Worm (Caenorhabditis elegans) whole organism, mixed stage, embryonic: ENCODE results near the gene nspg-4.

Source experiments
- ceh-43 ChIP-seq: fragments of 200-800 bp; sonication (Bioruptor generic); optimal IDR thresholded peaks from 2 replicates; lab custom pipeline; 2018; ENCODE audit warnings: mild to moderate bottlenecking, missing genetic modification characterization, moderate library complexity, missing compliant biosample characterization
- ceh-83 ChIP-seq: fragments of 200-800 bp; sonication (Bioruptor generic); optimal IDR thresholded peaks from 2 replicates; lab custom pipeline; 2018; ENCODE audit warnings: mild to moderate bottlenecking, missing genetic modification characterization, missing compliant biosample characterization
- ces-1 ChIP-seq: fragments of 150-350 bp; optimal IDR thresholded peaks from 2 replicates; lab custom pipeline; 2014; ENCODE audit warnings: missing biosample characterization, missing genetic modification reagents, missing genetic modification characterization
- elt-1 ChIP-seq: sonication (generic microtip); optimal IDR thresholded peaks from 2 replicates; lab custom pipeline; 2017; ENCODE audit warnings: missing genetic modification characterization, mild to moderate bottlenecking, missing compliant biosample characterization, antibody characterized with exemption, moderate library complexity, borderline replicate concordance; ENCODE audit not compliant: insufficient read depth
- elt-3 ChIP-seq: fragments of 150-350 bp; optimal IDR thresholded peaks from 2 replicates; lab custom pipeline; 2014; ENCODE audit warnings: missing biosample characterization, missing genetic modification characterization
- flh-1 ChIP-seq: fragments of 200-800 bp; sonication (Bioruptor generic); optimal IDR thresholded peaks from 2 replicates; lab custom pipeline; 2018; ENCODE audit warnings: mild to moderate bottlenecking, missing genetic modification characterization, moderate library complexity, missing compliant biosample characterization
- ham-2 ChIP-seq: fragments of 200-800 bp; sonication (Bioruptor generic); optimal IDR thresholded peaks from 2 replicates; lab custom pipeline; 2018; ENCODE audit warnings: mild to moderate bottlenecking, missing genetic modification characterization, missing compliant biosample characterization
- hlh-1 ChIP-seq: fragments of 150-350 bp; optimal IDR thresholded peaks from 2 replicates; lab custom pipeline; 2014; ENCODE audit warnings: missing biosample characterization, missing genetic modification reagents, missing genetic modification characterization
- lin-13 ChIP-seq: fragments of 150-350 bp; optimal IDR thresholded peaks from 2 replicates; lab custom pipeline; 2014; ENCODE audit warnings: missing biosample characterization, missing genetic modification characterization
- lin-32 ChIP-seq: fragments of 200-800 bp; sonication (Bioruptor generic); optimal IDR thresholded peaks from 2 replicates; lab custom pipeline; 2018; ENCODE audit warnings: mild to moderate bottlenecking, missing genetic modification characterization, missing compliant biosample characterization
- mep-1 ChIP-seq: fragments of 150-350 bp; optimal IDR thresholded peaks from 2 replicates; lab custom pipeline; 2017; ENCODE audit warnings: missing biosample characterization, missing genetic modification reagents, missing genetic modification characterization, inconsistent platforms
- mls-2 ChIP-seq: sonication (generic microtip); optimal IDR thresholded peaks from 2 replicates; lab custom pipeline; 2016; ENCODE audit warnings: mild to moderate bottlenecking, missing genetic modification characterization, moderate library complexity, missing compliant biosample characterization
- pha-4 ChIP-seq: fragments of 150-350 bp; optimal IDR thresholded peaks from 2 replicates; lab custom pipeline; 2018; ENCODE audit warnings: missing biosample characterization, missing genetic modification reagents, missing genetic modification characterization
- unc-120 ChIP-seq: sonication (generic microtip); optimal IDR thresholded peaks from 2 replicates; lab custom pipeline; 2017; ENCODE audit warnings: missing genetic modification characterization, missing compliant biosample characterization; ENCODE audit not compliant: poor library complexity, severe bottlenecking
- unc-62 ChIP-seq: fragments of 150-350 bp; optimal IDR thresholded peaks from 2 replicates; lab custom pipeline; 2014; ENCODE audit warnings: missing biosample characterization, missing genetic modification reagents, missing genetic modification characterization

The nspg-4 gene

ce11 chrX:3306594-3307296 is 43.5 kb downstream of the nspg-4 start:
- TF ChIP-seq pha-4 (tag; lab: Kevin White, UChicago) (peak; percentile 53), lin-13 (tag; lab: Kevin White, UChicago) (no peak), elt-3 (tag; lab: Kevin White, UChicago) (no peak)

ce11 chrX:3304068-3304467 is 46.1 kb downstream of the nspg-4 start, which contains the start of gene F11D5.7:
F11D5.7 (plus strand) TSS chrX:3304368.
- TF ChIP-seq mep-1 = no peak
- no peak for TF ChIP-seq unc-62 (GFP tag; lab: Kevin White, UChicago)
- no peak for TF ChIP-seq lin-32
- no peak for TF ChIP-seq ces-1 (GFP tag; lab: Kevin White, UChicago)

ce11 chrX:3301770-3302169 is 48.4 kb downstream of the nspg-4 start, which contains the start of gene F11D5.5:
F11D5.5 (plus strand) TSS chrX:3302070.
- TF ChIP-seq hlh-1 (tag; lab: Kevin White, UChicago) = no peak
- no peak for TF ChIP-seq mls-2
- TF ChIP-seq ceh-83 (GFP tag; lab: Kevin White, UChicago) = no peak
- no peak for TF ChIP-seq ham-2 (GFP tag; lab: Kevin White, UChicago)
- TF ChIP-seq ceh-43 (GFP tag; lab: Kevin White, UChicago) = no peak
- TF ChIP-seq, all 35 proteins: peak for 0

ce11 chrX:3300582-3300981 is 49.6 kb downstream of the nspg-4 start:
- TF ChIP-seq mls-2 = no peak
- no peak for TF ChIP-seq elt-1 (tag; lab: Kevin White, UChicago)
- TF ChIP-seq lin-13 (tag; lab: Kevin White, UChicago) = no peak
- no peak for TF ChIP-seq mep-1
- no peak for TF ChIP-seq flh-1 (GFP tag; lab: Kevin White, UChicago)
- no peak for TF ChIP-seq pha-4 (tag; lab: Kevin White, UChicago)
- TF ChIP-seq unc-120 (tag; lab: Kevin White, UChicago) = no peak
